Worm (Caenorhabditis elegans): ENCODE data around the gene sdz-33.

ce11 chrIII:11909778-11910177, 2.5 kb downstream of the sdz-33 start, which contains the start of gene faah-4:
- TF ChIP-seq nhr-23 (tag; optimal IDR thresholded peaks at IDR 0.05), result no peak
- no peak for TF ChIP-seq nhr-11 (tag; optimal IDR thresholded peaks at IDR 0.05)
- no peak for TF ChIP-seq fkh-10 (GFP tag; optimal IDR thresholded peaks at IDR 0.05)
- no peak for TF ChIP-seq aly-2 (tag; optimal IDR thresholded peaks at IDR 0.05)
- no peak for TF ChIP-seq ztf-4 (tag; optimal IDR thresholded peaks at IDR 0.05)
- TF ChIP-seq nhr-12 (tag; optimal IDR thresholded peaks at IDR 0.05), result no peak
- no peak for TF ChIP-seq nhr-237 (tag; optimal IDR thresholded peaks at IDR 0.05)
- TF ChIP-seq unc-39 (tag; optimal IDR thresholded peaks at IDR 0.05), result no peak
- TF ChIP-seq elt-3 (tag; optimal IDR thresholded peaks at IDR 0.05), result no peak
- no peak for TF ChIP-seq unc-62 (GFP tag; optimal IDR thresholded peaks at IDR 0.05)
- no peak for TF ChIP-seq pqm-1 (tag; optimal IDR thresholded peaks at IDR 0.05)
- TF ChIP-seq pha-4 (tag; optimal IDR thresholded peaks at IDR 0.05), result no peak
